Fruit fly (Drosophila melanogaster): ENCODE data around the gene CG5412.

dm6 chr3R:20600109-20600508 lies 23.3 kb downstream of the CG5412 start:
- TF ChIP-seq CG11247 (GFP tag; IDR thresholded peaks at IDR 0.05) (no peak), E2f2 (GFP tag; IDR thresholded peaks at IDR 0.05) (no peak), CG33213 (GFP tag; optimal IDR thresholded peaks at IDR 0.05) (no peak), CG7928 (GFP tag; optimal IDR thresholded peaks at IDR 0.05) (no peak), Oaz (GFP tag; IDR thresholded peaks at IDR 0.05) (no peak), CG16779 (GFP tag; IDR thresholded peaks at IDR 0.05) (no peak), Sin3A (optimal IDR thresholded peaks at IDR 0.05) (no peak)

All from whole organism, embryonic.